In the genomic region with DNA sequence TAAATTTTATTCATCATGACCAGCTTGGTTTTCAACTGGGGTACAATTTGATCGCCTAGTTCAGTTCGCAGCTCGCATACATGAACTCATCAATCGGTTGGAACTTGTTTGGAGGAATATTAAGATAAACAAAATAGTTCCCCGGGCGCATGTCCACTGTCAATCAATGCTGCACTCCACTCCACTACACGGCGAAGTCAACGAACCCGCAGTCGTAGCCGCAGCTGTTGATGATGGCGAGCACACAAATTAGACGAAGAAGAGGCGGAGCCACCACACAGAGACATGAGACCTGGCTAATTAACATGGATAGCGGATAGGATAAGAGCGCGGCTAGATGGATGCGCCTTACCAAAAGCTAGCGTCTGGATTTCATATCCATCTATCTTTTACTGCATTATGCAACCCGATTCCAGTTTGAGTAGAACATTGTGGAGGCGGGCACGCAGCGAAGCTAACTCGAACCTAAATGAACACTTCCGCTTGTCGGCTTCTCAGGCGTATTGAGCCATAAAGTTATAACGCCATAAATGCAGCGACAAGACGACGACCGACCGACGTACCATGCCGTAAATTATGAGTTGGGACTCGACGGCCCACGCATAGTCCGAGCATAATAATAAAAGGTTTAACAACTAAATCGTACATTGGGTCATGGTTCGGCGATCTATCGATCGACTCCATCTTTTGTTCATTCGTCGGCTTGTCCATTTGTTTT, we compare ENCODE assay signal across 1 fruit fly cellular context.
TF ChIP-seq lines count a peak whose summit lies in the region.

No protein-coding gene starts in this region.

TF ChIP-seq in whole organism, embryonic, 481 proteins besides CTCF, POLR2A, EP300 and RAD21 (continued from another document):
- no peak for TF ChIP-seq kay (GFP tag; optimal IDR thresholded peaks at IDR 0.05; lab: Kevin White, UChicago)
- peak; percentile 58 for TF ChIP-seq CG10431 (GFP tag; optimal IDR thresholded peaks at IDR 0.05; lab: Kevin White, UChicago)
- TF ChIP-seq CG33213 (GFP tag; optimal IDR thresholded peaks at IDR 0.05; lab: Kevin White, UChicago), result no peak
- no peak for TF ChIP-seq lbe (GFP tag; optimal IDR thresholded peaks at IDR 0.05; lab: Kevin White, UChicago)
- TF ChIP-seq Dref (GFP tag; IDR thresholded peaks at IDR 0.05; lab: Robert Waterston, UW), result no peak
- no peak for TF ChIP-seq fu2 (GFP tag; optimal IDR thresholded peaks at IDR 0.05; lab: Kevin White, UChicago)
- no peak for TF ChIP-seq crol (GFP tag; IDR thresholded peaks at IDR 0.05; lab: Robert Waterston, UW)
- TF ChIP-seq CG1024 (GFP tag; IDR thresholded peaks at IDR 0.05; lab: Robert Waterston, UW), result no peak
- no peak for TF ChIP-seq CG1647 (GFP tag; optimal IDR thresholded peaks at IDR 0.05; lab: Kevin White, UChicago)
- TF ChIP-seq az2 (GFP tag; optimal IDR thresholded peaks at IDR 0.05; lab: Kevin White, UChicago), result no peak
- no peak for TF ChIP-seq tio (GFP tag; optimal IDR thresholded peaks at IDR 0.05; lab: Kevin White, UChicago)
- TF ChIP-seq Med (GFP tag; lab: Kevin White, UChicago), result no peak
- no peak for TF ChIP-seq CG2678 (tag; optimal IDR thresholded peaks at IDR 0.05; lab: Kevin White, UChicago)
- peak; percentile 49; the same call in 1 of the 2 replicates for TF ChIP-seq onecut (GFP tag; IDR thresholded peaks at IDR 0.05; lab: Robert Waterston, UW)
- TF ChIP-seq lmd (GFP tag; IDR thresholded peaks at IDR 0.05; lab: Robert Waterston, UW), result no peak
- TF ChIP-seq CG10654 (GFP tag; optimal IDR thresholded peaks at IDR 0.05; lab: Kevin White, UChicago), result no peak
- TF ChIP-seq Fer3 (tag; optimal IDR thresholded peaks at IDR 0.05; lab: Kevin White, UChicago), result no peak
- TF ChIP-seq Stat92E (GFP tag; optimal IDR thresholded peaks at IDR 0.05; lab: Kevin White, UChicago), result no peak
- TF ChIP-seq CG14441 (GFP tag; IDR thresholded peaks at IDR 0.05; lab: Robert Waterston, UW), result no peak
- TF ChIP-seq pros (GFP tag; optimal IDR thresholded peaks at IDR 0.05; lab: Kevin White, UChicago), result no peak
- no peak for TF ChIP-seq CG8924 (tag; optimal IDR thresholded peaks at IDR 0.05; lab: Kevin White, UChicago)
- TF ChIP-seq sc (optimal IDR thresholded peaks at IDR 0.05; lab: Kevin White, UChicago), result no peak
- no peak for TF ChIP-seq sc (GFP tag; optimal IDR thresholded peaks at IDR 0.05; lab: Kevin White, UChicago)
- TF ChIP-seq gt (GFP tag; IDR thresholded peaks at IDR 0.05; lab: Robert Waterston, UW), result no peak
- no peak for TF ChIP-seq salm (tag; optimal IDR thresholded peaks at IDR 0.05; lab: Kevin White, UChicago)
- no peak for TF ChIP-seq CG34376 (GFP tag; optimal IDR thresholded peaks at IDR 0.05; lab: Kevin White, UChicago)
- no peak for TF ChIP-seq B-H1 (GFP tag; IDR thresholded peaks at IDR 0.05; lab: Robert Waterston, UW)
- no peak for TF ChIP-seq CG7987 (GFP tag; optimal IDR thresholded peaks at IDR 0.05; lab: Kevin White, UChicago)
- TF ChIP-seq CG32532 (GFP tag; IDR thresholded peaks at IDR 0.05; lab: Robert Waterston, UW), result no peak
- TF ChIP-seq eve (GFP tag; optimal IDR thresholded peaks at IDR 0.05; lab: Kevin White, UChicago), result no peak
- TF ChIP-seq CG2129 (GFP tag; IDR thresholded peaks at IDR 0.05; lab: Robert Waterston, UW; ENCODE audit: partially characterized antibody), result no peak
- TF ChIP-seq ttk (GFP tag; IDR thresholded peaks at IDR 0.05; lab: Robert Waterston, UW), result no peak
- TF ChIP-seq CG11456 (GFP tag; IDR thresholded peaks at IDR 0.05; lab: Robert Waterston, UW), result no peak
- TF ChIP-seq CG5180 (GFP tag; optimal IDR thresholded peaks at IDR 0.05; lab: Kevin White, UChicago), result peak; percentile 68
- TF ChIP-seq NFAT (GFP tag; IDR thresholded peaks at IDR 0.05; lab: Robert Waterston, UW), result no peak
- TF ChIP-seq CG4730 (GFP tag; IDR thresholded peaks at IDR 0.05; lab: Robert Waterston, UW), result no peak
- TF ChIP-seq oc (tag; optimal IDR thresholded peaks at IDR 0.05; lab: Kevin White, UChicago), result peak; percentile 37
- TF ChIP-seq dmrt11E (tag; optimal IDR thresholded peaks at IDR 0.05; lab: Kevin White, UChicago), result no peak
- TF ChIP-seq Adf1 (GFP tag; IDR thresholded peaks at IDR 0.05; lab: Robert Waterston, UW), result no peak
- no peak for TF ChIP-seq luna (GFP tag; optimal IDR thresholded peaks at IDR 0.05; lab: Kevin White, UChicago)
- no peak for TF ChIP-seq p53 (GFP tag; optimal IDR thresholded peaks at IDR 0.05; lab: Kevin White, UChicago)
- no peak for TF ChIP-seq CG6813 (GFP tag; optimal IDR thresholded peaks at IDR 0.05; lab: Kevin White, UChicago)
- TF ChIP-seq slou (GFP tag; optimal IDR thresholded peaks at IDR 0.05; lab: Kevin White, UChicago), result no peak
- no peak for TF ChIP-seq CG3847 (GFP tag; IDR thresholded peaks at IDR 0.05; lab: Robert Waterston, UW)
- TF ChIP-seq CG1529 (GFP tag; optimal IDR thresholded peaks at IDR 0.05; lab: Kevin White, UChicago), result peak; percentile 9
- TF ChIP-seq gsb-n (tag; optimal IDR thresholded peaks at IDR 0.05; lab: Kevin White, UChicago), result peak; percentile 7
- peak; percentile 90 for TF ChIP-seq kni (GFP tag; optimal IDR thresholded peaks at IDR 0.05; lab: Kevin White, UChicago)
- TF ChIP-seq Pdp1 (GFP tag; optimal IDR thresholded peaks at IDR 0.05; lab: Kevin White, UChicago), result peak in 1 of 2 experiments; percentile 83
- no peak for TF ChIP-seq insv (GFP tag; optimal IDR thresholded peaks at IDR 0.05; lab: Kevin White, UChicago)
- TF ChIP-seq CG12236 (GFP tag; optimal IDR thresholded peaks at IDR 0.05; lab: Kevin White, UChicago), result no peak
- TF ChIP-seq Awh (GFP tag; IDR thresholded peaks at IDR 0.05; lab: Robert Waterston, UW), result peak; percentile 63
- no peak for TF ChIP-seq Drgx (GFP tag; IDR thresholded peaks at IDR 0.05; lab: Robert Waterston, UW)
- TF ChIP-seq ERR (GFP tag; optimal IDR thresholded peaks at IDR 0.05; lab: Kevin White, UChicago), result no peak
- TF ChIP-seq hb (GFP tag; IDR thresholded peaks at IDR 0.05; lab: Robert Waterston, UW; ENCODE audit: partially characterized antibody), result no peak
